Fruit fly (Drosophila melanogaster) whole organism, embryonic: ENCODE measurements around the gene GILT3.

Experiments used
- ATbp ChIP-seq: fragments of 200-800 bp; sonication (Bioruptor generic); optimal IDR thresholded peaks from 2 replicates; lab custom pipeline; 2017; ENCODE audit warnings: missing biosample characterization, mild to moderate bottlenecking, missing genetic modification characterization, missing genetic modification reagents
- Aef1 ChIP-seq: fragments of 200-800 bp; sonication (Bioruptor generic); IDR thresholded peaks from 3 replicates; pipeline ENCODE4 v1.3.6; 2022; ENCODE audit warnings: missing biosample characterization, missing genetic modification characterization
- Antp ChIP-seq: fragments of 200-800 bp; sonication (Bioruptor generic); optimal IDR thresholded peaks from 3 replicates; lab custom pipeline; 2016; ENCODE audit warnings: missing biosample characterization, missing genetic modification characterization
- Atf6 ChIP-seq: fragments of 200-800 bp; sonication (Bioruptor generic); IDR thresholded peaks from 2 replicates; pipeline ENCODE4 v1.3.6; 2022; ENCODE audit warnings: missing biosample characterization, missing genetic modification characterization
- Blimp-1 ChIP-seq: fragments of 200-800 bp; sonication (Bioruptor generic); optimal IDR thresholded peaks from 3 replicates; lab custom pipeline; 2018; ENCODE audit warnings: missing biosample characterization, missing genetic modification characterization, mild to moderate bottlenecking, moderate library complexity, missing genetic modification reagents
- CG1024 ChIP-seq: fragments of 200-800 bp; sonication (Bioruptor generic); IDR thresholded peaks from 2 replicates; pipeline ENCODE4 v1.3.6; 2022; ENCODE audit warnings: missing biosample characterization, missing genetic modification characterization
- CG10565 ChIP-seq: fragments of 200-800 bp; sonication (Bioruptor generic); optimal IDR thresholded peaks from 3 replicates; lab custom pipeline; 2016; ENCODE audit warnings: missing biosample characterization, mild to moderate bottlenecking, missing genetic modification characterization
- CG11247 ChIP-seq: fragments of 200-800 bp; sonication (Bioruptor generic); IDR thresholded peaks from 2 replicates; pipeline ENCODE4 v1.3.6; 2022; ENCODE audit warnings: missing biosample characterization, missing genetic modification characterization
- CG11723 ChIP-seq: fragments of 200-800 bp; sonication (Bioruptor generic); optimal IDR thresholded peaks from 2 replicates; lab custom pipeline; 2017; ENCODE audit warnings: missing biosample characterization, mild to moderate bottlenecking, missing genetic modification characterization
- CG14667 ChIP-seq: fragments of 200-800 bp; sonication (Bioruptor generic); IDR thresholded peaks from 2 replicates; pipeline ENCODE4 v1.3.6; 2022; ENCODE audit warnings: missing biosample characterization, missing genetic modification characterization
- CG1647 ChIP-seq: fragments of 200-800 bp; sonication (Bioruptor generic); optimal IDR thresholded peaks from 3 replicates; lab custom pipeline; 2016; ENCODE audit warnings: missing biosample characterization, missing genetic modification characterization
- CG17328 ChIP-seq: fragments of 200-800 bp; sonication (Bioruptor generic); IDR thresholded peaks from 2 replicates; pipeline ENCODE4 v1.3.6; 2022; ENCODE audit warnings: missing biosample characterization, missing genetic modification characterization
- CG17612 ChIP-seq: fragments of 200-800 bp; sonication (Bioruptor generic); IDR thresholded peaks from 2 replicates; pipeline ENCODE4 v1.3.6; 2022; ENCODE audit warnings: missing biosample characterization, missing genetic modification characterization
- CG3407 ChIP-seq: fragments of 200-800 bp; sonication (Bioruptor generic); optimal IDR thresholded peaks from 2 replicates; lab custom pipeline; 2018; ENCODE audit warnings: missing biosample characterization, mild to moderate bottlenecking, missing genetic modification characterization
- CG5953 ChIP-seq: fragments of 200-800 bp; sonication (Bioruptor generic); IDR thresholded peaks from 2 replicates; pipeline ENCODE4 v1.3.6; 2022; ENCODE audit warnings: missing biosample characterization, missing genetic modification characterization
- CG7987 ChIP-seq: fragments of 200-800 bp; sonication (Bioruptor generic); optimal IDR thresholded peaks from 2 replicates; lab custom pipeline; 2018; ENCODE audit warnings: missing biosample characterization, mild to moderate bottlenecking, missing genetic modification characterization, moderate library complexity
- CG9876 ChIP-seq: fragments of 200-800 bp; sonication (Bioruptor generic); optimal IDR thresholded peaks from 2 replicates; lab custom pipeline; 2016; ENCODE audit warnings: missing biosample characterization, missing genetic modification characterization
- Dip2 ChIP-seq: fragments of 200-800 bp; sonication (Bioruptor generic); IDR thresholded peaks from 2 replicates; pipeline ENCODE4 v1.3.6; 2022; ENCODE audit warnings: missing biosample characterization, missing genetic modification characterization
- Drgx ChIP-seq: fragments of 200-800 bp; sonication (Bioruptor generic); IDR thresholded peaks from 2 replicates; pipeline ENCODE4 v1.3.6; 2022; ENCODE audit warnings: missing biosample characterization, missing genetic modification characterization
- E2f2 ChIP-seq: fragments of 200-800 bp; sonication (Bioruptor generic); IDR thresholded peaks from 2 replicates; pipeline ENCODE4 v1.3.6; 2022; ENCODE audit warnings: missing biosample characterization, missing genetic modification characterization
- Eip74EF ChIP-seq, 2 experiments: fragments of 200-800 bp in 1 of 2; fragments of >200 bp in 1 of 2; sonication (Bioruptor generic) in 1 of 2; optimal IDR thresholded peaks; 2 replicates each; lab custom pipeline; 2017 to 2019; ENCODE audit warnings: missing biosample characterization in 2 of 2, missing genetic modification characterization in 2 of 2, mild to moderate bottlenecking in 1 of 2, moderate library complexity in 1 of 2
- Ets65A ChIP-seq: fragments of 200-800 bp; sonication (Bioruptor generic); peaks from one replicate; lab custom pipeline; 2016; ENCODE audit warnings: missing biosample characterization, missing genetic modification characterization
- Hr51 ChIP-seq, 2 experiments: fragments of 200-800 bp; sonication (Bioruptor generic); optimal IDR thresholded peaks; 2 replicates in 1 of 2; 3 replicates in 1 of 2; lab custom pipeline; 2016 to 2018; ENCODE audit warnings: missing biosample characterization in 2 of 2, missing genetic modification characterization in 2 of 2, mild to moderate bottlenecking in 1 of 2, moderate library complexity in 1 of 2
- Jarid2 ChIP-seq: fragments of 200-800 bp; sonication (Bioruptor generic); optimal IDR thresholded peaks from 3 replicates; lab custom pipeline; 2017; ENCODE audit warnings: mild to moderate bottlenecking, missing biosample characterization, missing genetic modification reagents, missing genetic modification characterization
- MTF-1 ChIP-seq: fragments of 200-800 bp; sonication (Bioruptor generic); optimal IDR thresholded peaks from 2 replicates; lab custom pipeline; 2018; ENCODE audit warnings: missing biosample characterization, mild to moderate bottlenecking, missing genetic modification characterization, borderline replicate concordance
- Med ChIP-seq: fragments of 200-800 bp; sonication (Bioruptor generic); peaks from one replicate; lab custom pipeline; 2016; ENCODE audit warnings: missing biosample characterization, missing genetic modification characterization, mild to moderate bottlenecking, inconsistent platforms, moderate library complexity
- Ptx1 ChIP-seq: fragments of 200-800 bp; sonication (Bioruptor generic); IDR thresholded peaks from 2 replicates; pipeline ENCODE4 v1.3.6; 2022; ENCODE audit warnings: missing biosample characterization, missing genetic modification characterization
- Sox102F ChIP-seq: fragments of 200-800 bp; sonication (Bioruptor generic); optimal IDR thresholded peaks from 2 replicates; lab custom pipeline; 2018; ENCODE audit warnings: missing biosample characterization, mild to moderate bottlenecking, missing genetic modification characterization, moderate library complexity
- Trl ChIP-seq, 3 experiments: fragments of >200 bp in 2 of 3; fragments of 200-800 bp in 1 of 3; sonication (Bioruptor generic) in 1 of 3; optimal IDR thresholded peaks; 2 replicates in 1 of 3; 3 replicates in 2 of 3; lab custom pipeline; 2016 to 2017; ENCODE audit warnings: missing biosample characterization in 1 of 3, missing genetic modification characterization in 1 of 3
- ase ChIP-seq: fragments of 200-800 bp; sonication (Bioruptor generic); IDR thresholded peaks from 3 replicates; pipeline ENCODE4 v1.3.6; 2022; ENCODE audit warnings: missing biosample characterization, missing genetic modification characterization
- chinmo ChIP-seq: fragments of 200-800 bp; sonication (Bioruptor generic); IDR thresholded peaks from 4 replicates; pipeline ENCODE4 v1.3.6; 2022; ENCODE audit warnings: missing biosample characterization, missing genetic modification characterization; ENCODE audit not compliant: partially characterized antibody
- dmrt99B ChIP-seq: fragments of 200-800 bp; sonication (Bioruptor generic); optimal IDR thresholded peaks from 2 replicates; lab custom pipeline; 2018; ENCODE audit warnings: missing biosample characterization, mild to moderate bottlenecking, missing genetic modification characterization, moderate library complexity
- dpn ChIP-seq, 2 experiments: fragments of 200-800 bp; sonication (Bioruptor generic); optimal IDR thresholded peaks; 3 replicates each; lab custom pipeline; 2016; ENCODE audit warnings: missing biosample characterization in 2 of 2, missing genetic modification characterization in 2 of 2
- fd3F ChIP-seq: fragments of 200-800 bp; sonication (Bioruptor generic); optimal IDR thresholded peaks from 2 replicates; lab custom pipeline; 2018; ENCODE audit warnings: missing biosample characterization, mild to moderate bottlenecking, missing genetic modification characterization, moderate library complexity
- grau ChIP-seq: fragments of 200-800 bp; optimal IDR thresholded peaks from 3 replicates; lab custom pipeline; 2019; ENCODE audit warnings: missing biosample characterization, mild to moderate bottlenecking, missing genetic modification characterization, moderate library complexity
- h ChIP-seq: fragments of >200 bp; optimal IDR thresholded peaks from 2 replicates; lab custom pipeline; 2017
- ham ChIP-seq: fragments of 200-800 bp; sonication (Bioruptor generic); IDR thresholded peaks from 2 replicates; pipeline ENCODE4 v1.3.6; 2022; ENCODE audit warnings: missing biosample characterization, missing genetic modification characterization
- jigr1 ChIP-seq: fragments of 200-800 bp; sonication (Bioruptor generic); IDR thresholded peaks from 3 replicates; pipeline ENCODE4 v1.3.6; 2022; ENCODE audit warnings: missing biosample characterization, missing genetic modification characterization
- odd ChIP-seq: fragments of 200-800 bp; sonication (Bioruptor generic); optimal IDR thresholded peaks from 2 replicates; lab custom pipeline; 2017; ENCODE audit warnings: missing biosample characterization, mild to moderate bottlenecking, missing genetic modification characterization
- otp ChIP-seq: fragments of 200-800 bp; sonication (Bioruptor generic); IDR thresholded peaks from 3 replicates; pipeline ENCODE4, ENCODE4 v1.3.6; 2022; ENCODE audit warnings: missing biosample characterization, missing genetic modification characterization
- pzg ChIP-seq: fragments of 200-800 bp; sonication (Bioruptor generic); optimal IDR thresholded peaks from 3 replicates; lab custom pipeline; 2018; ENCODE audit warnings: missing biosample characterization, mild to moderate bottlenecking, missing genetic modification characterization, moderate library complexity
- salm ChIP-seq: fragments of 200-800 bp; sonication (Bioruptor generic); optimal IDR thresholded peaks from 2 replicates; lab custom pipeline; 2018; ENCODE audit warnings: missing biosample characterization, mild to moderate bottlenecking, missing genetic modification characterization
- sens ChIP-seq: fragments of 200-800 bp; sonication (Bioruptor generic); peaks from one replicate; lab custom pipeline; 2016; ENCODE audit warnings: missing biosample characterization, missing genetic modification characterization
- slp2 ChIP-seq: fragments of 200-800 bp; sonication (Bioruptor generic); optimal IDR thresholded peaks from 2 replicates; lab custom pipeline; 2016; ENCODE audit warnings: missing biosample characterization, missing genetic modification characterization
- toy ChIP-seq: fragments of 200-800 bp; sonication (Bioruptor generic); IDR thresholded peaks from 2 replicates; pipeline ENCODE4 v1.3.6; 2022; ENCODE audit warnings: missing biosample characterization, missing genetic modification characterization
- vvl ChIP-seq: fragments of 200-800 bp; sonication (Bioruptor generic); IDR thresholded peaks from 2 replicates; pipeline ENCODE4 v1.3.6; 2022; ENCODE audit warnings: missing biosample characterization, missing genetic modification characterization
- wor ChIP-seq: fragments of 200-800 bp; sonication (Bioruptor generic); IDR thresholded peaks from 2 replicates; pipeline ENCODE4 v1.3.6; 2022; ENCODE audit warnings: missing biosample characterization, missing genetic modification characterization

GILT3 gene

DNA sequence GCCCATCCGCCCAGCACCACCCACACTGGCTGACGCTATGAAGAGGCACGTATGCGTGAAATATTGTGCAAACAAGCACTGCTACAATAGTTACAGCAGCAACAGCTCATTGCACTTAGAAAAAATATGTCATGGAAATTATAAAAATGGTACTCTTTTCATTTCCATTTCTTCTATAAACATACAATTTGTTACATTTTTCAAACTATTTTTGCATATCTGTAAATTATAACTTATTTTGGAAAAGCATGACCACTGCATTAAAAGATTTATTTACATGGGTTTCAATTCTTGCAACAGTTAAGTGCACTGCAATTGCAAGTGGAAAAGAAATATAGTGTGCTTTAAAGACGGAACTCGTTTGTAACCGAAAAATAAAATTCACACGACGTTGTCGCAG lies 38.8 kb upstream of the GILT3 start:
- TF ChIP-seq dmrt99B (peak; percentile 17), Jarid2 (GFP tag; lab: Kevin White, UChicago) (no peak), chinmo (GFP tag; lab: Robert Waterston, UW) (no peak), Med (GFP tag; lab: Kevin White, UChicago) (peak; percentile 34), Hr51 (GFP tag; optimal IDR thresholded peaks at IDR 0.05; lab: Kevin White, UChicago) (peak in 1 of 2 experiments; percentile 42), Sox102F (GFP tag; lab: Kevin White, UChicago) (peak; percentile 20), sens (peak; percentile 68), otp (0 out of 3 replicates have a peak, but pooled peaks have one; percentile 13), Aef1 (GFP tag; lab: Robert Waterston, UW) (no peak), Ptx1 (GFP tag; lab: Robert Waterston, UW) (0 out of 2 replicates have a peak, but pooled peaks have one; percentile 13), Drgx (GFP tag; lab: Robert Waterston, UW) (peak; percentile 64), MTF-1 (no peak)
- TF ChIP-seq, all 482 proteins: peak for 8

- TF ChIP-seq pzg = no peak
- TF ChIP-seq odd (GFP tag; lab: Kevin White, UChicago) = no peak
- peak; percentile 74 for TF ChIP-seq Ets65A
- TF ChIP-seq CG14667 (GFP tag; lab: Robert Waterston, UW) = no peak
- 0 out of 2 replicates have a peak, but pooled peaks have one; percentile 15 for TF ChIP-seq Atf6 (GFP tag; lab: Robert Waterston, UW)
Observed at dm6 chr3R:23639583-23639982, 37.6 kb upstream of the GILT3 start.

DNA sequence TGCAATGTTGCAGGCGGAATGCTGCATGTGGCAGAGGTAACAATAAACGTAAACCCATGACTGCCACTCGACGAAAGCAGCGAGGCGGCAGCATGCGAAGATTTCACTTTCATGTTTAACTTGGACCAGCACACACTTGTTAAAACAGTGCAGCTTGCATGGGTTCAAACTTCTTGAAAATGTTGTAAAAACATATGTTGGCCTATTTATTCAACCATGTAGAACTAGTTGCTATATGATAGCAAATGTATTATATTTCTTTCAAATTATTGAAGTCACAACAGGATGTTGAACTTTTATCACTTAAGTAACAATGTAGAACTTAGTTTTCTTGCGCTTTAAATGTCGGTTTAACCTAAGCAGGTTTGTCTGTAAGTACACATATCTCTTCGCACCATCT lies 34.3 kb upstream of the GILT3 start:
- TF ChIP-seq h (no peak), grau (tag; lab: Kevin White, UChicago) (peak; percentile 7), sens (peak; percentile 12), Blimp-1 (GFP tag; lab: Kevin White, UChicago) (peak; percentile 62), ATbp (GFP tag; lab: Kevin White, UChicago) (peak; percentile 15)

DNA sequence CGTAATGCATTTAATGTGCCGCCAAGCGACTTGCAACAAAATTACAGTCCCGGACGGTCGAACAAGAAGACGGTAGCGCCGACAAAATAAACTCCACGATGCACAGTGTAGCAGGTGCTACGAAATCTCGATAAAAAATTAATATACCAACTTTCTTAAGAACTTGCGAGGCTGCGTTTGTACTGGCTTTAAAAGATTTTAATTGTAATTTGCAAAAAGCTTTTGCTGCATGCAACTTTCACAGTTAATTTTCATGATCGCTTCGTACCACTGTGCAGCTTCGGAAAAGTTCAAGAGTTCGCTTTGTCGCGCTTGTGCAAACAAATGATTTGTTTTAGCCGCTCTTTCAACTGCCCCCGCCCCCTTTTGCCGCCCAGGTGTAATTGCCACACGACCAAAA lies 31.0 kb upstream of the GILT3 start:
- TF ChIP-seq slp2 = peak; percentile 57
- peak; percentile 88 for TF ChIP-seq CG5953
- peak; percentile 34; the same call in 1 of the 2 replicates for TF ChIP-seq CG17612
- no peak for TF ChIP-seq CG10565 (GFP tag; lab: Kevin White, UChicago)
- peak; percentile 38 for TF ChIP-seq CG9876 (GFP tag; lab: Kevin White, UChicago)
- TF ChIP-seq CG7987 = peak; percentile 5
- TF ChIP-seq ase = peak; percentile 78
- peak; percentile 89 for TF ChIP-seq vvl (GFP tag; lab: Robert Waterston, UW)
- TF ChIP-seq Trl (optimal IDR thresholded peaks at IDR 0.05; lab: Kevin White, UChicago) = no peak
- TF ChIP-seq Trl (GFP tag; optimal IDR thresholded peaks at IDR 0.05; lab: Kevin White, UChicago) = peak; percentile 59
- 0 out of 2 replicates have a peak, but pooled peaks have one; percentile 13 for TF ChIP-seq Dip2 (GFP tag; lab: Robert Waterston, UW)
- peak; percentile 65 for TF ChIP-seq CG1024 (GFP tag; lab: Robert Waterston, UW)
- TF ChIP-seq E2f2 (GFP tag; lab: Robert Waterston, UW) = peak; percentile 57
- peak; percentile 17 for TF ChIP-seq fd3F (GFP tag; lab: Kevin White, UChicago)
- TF ChIP-seq CG11723 (GFP tag; lab: Kevin White, UChicago) = peak; percentile 48
- TF ChIP-seq wor = peak; percentile 63
- TF ChIP-seq CG1647 (GFP tag; lab: Kevin White, UChicago) = peak; percentile 52
- TF ChIP-seq ham (GFP tag; lab: Robert Waterston, UW) = no peak
- peak; percentile 88 for TF ChIP-seq CG17328 (GFP tag; lab: Robert Waterston, UW)
- TF ChIP-seq salm (tag; lab: Kevin White, UChicago) = peak; percentile 16
- no peak for TF ChIP-seq toy (GFP tag; lab: Robert Waterston, UW)
- TF ChIP-seq jigr1 (GFP tag; lab: Robert Waterston, UW) = 0 out of 3 replicates have a peak, but pooled peaks have one; percentile 47
- TF ChIP-seq Eip74EF (GFP tag; optimal IDR thresholded peaks at IDR 0.05; lab: Kevin White, UChicago) = peak in 1 of 2 experiments; percentile 49
- peak; percentile 69 for TF ChIP-seq Antp (GFP tag; lab: Kevin White, UChicago)
- TF ChIP-seq CG3407 (GFP tag; lab: Kevin White, UChicago) = peak; percentile 53
- TF ChIP-seq CG11247 = peak; percentile 72; the same call in 1 of the 2 replicates
- peak; percentile 69 to 75 for TF ChIP-seq dpn (GFP tag; optimal IDR thresholded peaks at IDR 0.05; lab: Kevin White, UChicago)
